Fruit fly (Drosophila melanogaster): Measurements from ENCODE around the gene CG1695.

Gene CG1695

dm6 chrX:20433345-20434332 is at the start of gene CG1695 (continued):
- peak; percentile 27 for TF ChIP-seq grau (tag; optimal IDR thresholded peaks at IDR 0.05)
- TF ChIP-seq HLH4C (GFP tag; IDR thresholded peaks at IDR 0.05; ENCODE audit: partially characterized antibody) = no peak
- TF ChIP-seq CG9609 (GFP tag; optimal IDR thresholded peaks at IDR 0.05) = no peak
- TF ChIP-seq twi (tag; optimal IDR thresholded peaks at IDR 0.05) = no peak
- TF ChIP-seq ase (GFP tag; IDR thresholded peaks at IDR 0.05) = no peak
- peak; percentile 31; the same call in 1 of the 2 replicates for TF ChIP-seq lmd (GFP tag; IDR thresholded peaks at IDR 0.05)
- peak; percentile 17 for TF ChIP-seq mam (GFP tag; optimal IDR thresholded peaks at IDR 0.05)
- TF ChIP-seq Sry-δ (GFP tag; optimal IDR thresholded peaks at IDR 0.05) = peak; percentile 3
- peak; percentile 23; the same call in 1 of the 2 replicates for TF ChIP-seq CG9932 (GFP tag; IDR thresholded peaks at IDR 0.05)
- no peak for TF ChIP-seq CG34422 (GFP tag; IDR thresholded peaks at IDR 0.05)
- TF ChIP-seq BtbVII (GFP tag; optimal IDR thresholded peaks at IDR 0.05) = no peak
- TF ChIP-seq CG11093 (GFP tag; IDR thresholded peaks at IDR 0.05) = no peak
- no peak for TF ChIP-seq CG1792 (GFP tag; optimal IDR thresholded peaks at IDR 0.05)
- peak; percentile 12; the same call in 1 of the 2 replicates for TF ChIP-seq Ptx1 (GFP tag; IDR thresholded peaks at IDR 0.05)
- TF ChIP-seq Adf1 (GFP tag; IDR thresholded peaks at IDR 0.05) = peak; percentile 97
- no peak for TF ChIP-seq sug (tag; optimal IDR thresholded peaks at IDR 0.05)
- peak; percentile 56 for TF ChIP-seq CG2678 (tag; optimal IDR thresholded peaks at IDR 0.05)
- TF ChIP-seq fd102C (GFP tag; optimal IDR thresholded peaks at IDR 0.05) = no peak
- TF ChIP-seq CG10959 (GFP tag; IDR thresholded peaks at IDR 0.05) = no peak
- peak; percentile 5 for TF ChIP-seq Camta (GFP tag; optimal IDR thresholded peaks at IDR 0.05)
- TF ChIP-seq luna (GFP tag; optimal IDR thresholded peaks at IDR 0.05) = no peak
- TF ChIP-seq CG17912 (GFP tag; optimal IDR thresholded peaks at IDR 0.05) = no peak
- no peak for TF ChIP-seq CrebB (tag; optimal IDR thresholded peaks at IDR 0.05)
- no peak for TF ChIP-seq CG30431 (GFP tag; optimal IDR thresholded peaks at IDR 0.05)
- TF ChIP-seq unc-4 (GFP tag; IDR thresholded peaks at IDR 0.05; ENCODE audit: partially characterized antibody) = peak; percentile 39; the same call in 1 of the 2 replicates
- TF ChIP-seq hb (GFP tag; IDR thresholded peaks at IDR 0.05; ENCODE audit: partially characterized antibody) = no peak
- TF ChIP-seq eve (GFP tag; optimal IDR thresholded peaks at IDR 0.05) = no peak
- TF ChIP-seq CG11247 (GFP tag; IDR thresholded peaks at IDR 0.05) = no peak
- no peak for TF ChIP-seq Gsc (GFP tag; IDR thresholded peaks at IDR 0.05)
- TF ChIP-seq HmgZ (tag; optimal IDR thresholded peaks at IDR 0.05) = no peak
- TF ChIP-seq CG1529 (GFP tag; optimal IDR thresholded peaks at IDR 0.05) = no peak
- TF ChIP-seq esg (GFP tag; conservative IDR thresholded peaks at IDR 0.05) = no peak
- peak; percentile 17 for TF ChIP-seq CG18262 (tag; optimal IDR thresholded peaks at IDR 0.05)
- TF ChIP-seq Spps (tag; optimal IDR thresholded peaks at IDR 0.05) = no peak
- TF ChIP-seq CG14050 (GFP tag; IDR thresholded peaks at IDR 0.05) = no peak
- TF ChIP-seq CG15696 (tag; optimal IDR thresholded peaks at IDR 0.05) = no peak
- TF ChIP-seq CG9437 (GFP tag; optimal IDR thresholded peaks at IDR 0.05) = peak; percentile 51
- TF ChIP-seq CG6813 (GFP tag; optimal IDR thresholded peaks at IDR 0.05) = no peak
- TF ChIP-seq CG4328 (GFP tag; optimal IDR thresholded peaks at IDR 0.05) = no peak
- no peak for TF ChIP-seq br (optimal IDR thresholded peaks at IDR 0.05)
- TF ChIP-seq H15 (GFP tag; IDR thresholded peaks at IDR 0.05) = no peak
- TF ChIP-seq CG1647 (GFP tag; optimal IDR thresholded peaks at IDR 0.05) = no peak
- no peak for TF ChIP-seq CG10209 (GFP tag; optimal IDR thresholded peaks at IDR 0.05)
- no peak for TF ChIP-seq ash1 (GFP tag; optimal IDR thresholded peaks at IDR 0.05)
- no peak for TF ChIP-seq Oaz (GFP tag; IDR thresholded peaks at IDR 0.05)
- TF ChIP-seq Vsx1 (GFP tag; optimal IDR thresholded peaks at IDR 0.05) = no peak
- no peak for TF ChIP-seq kay (GFP tag; optimal IDR thresholded peaks at IDR 0.05)
- TF ChIP-seq dysf (GFP tag; IDR thresholded peaks at IDR 0.05) = 0 out of 3 replicates have a peak, but pooled peaks have one; percentile 28
- no peak for TF ChIP-seq peb (GFP tag; IDR thresholded peaks at IDR 0.05)
- TF ChIP-seq kni (GFP tag; optimal IDR thresholded peaks at IDR 0.05) = no peak

Measured in whole organism, embryonic.